Worm (Caenorhabditis elegans): ENCODE data around the gene K12H4.7.

Gene K12H4.7

ce11 chrIII:8050944-8051343 lies at the start of gene K12H4.7:
Gene K12H4.7 (minus strand): TSS chrIII:8051081.
- TF ChIP-seq elt-2 (tag; optimal IDR thresholded peaks at IDR 0.05) (peak; percentile 33), F13H6.1 (tag; optimal IDR thresholded peaks at IDR 0.05) (no peak)

ce11 chrIII:8099022-8099421 lies 48.1 kb upstream of the K12H4.7 start, which contains the start of gene K06H7.1:
Gene K06H7.1 (plus strand): TSS chrIII:8099322.
- TF ChIP-seq T23F11.4 (GFP tag; optimal IDR thresholded peaks at IDR 0.05) (no peak), ceh-45 (GFP tag; IDR thresholded peaks at IDR 0.05) (no peak), nfya-1 (tag; optimal IDR thresholded peaks at IDR 0.05) (no peak), C08G9.2 (tag; optimal IDR thresholded peaks at IDR 0.05) (no peak)

ce11 chrIII:8098116-8098515 lies 47.2 kb upstream of the K12H4.7 start, which contains the start of gene K06H7.8:
Gene K06H7.8 (minus strand): TSS chrIII:8098216.
- TF ChIP-seq syd-9 (tag; optimal IDR thresholded peaks at IDR 0.05) (no peak), che-1 (tag; optimal IDR thresholded peaks at IDR 0.05) (no peak), unc-86 (tag; optimal IDR thresholded peaks at IDR 0.05) (no peak), unc-55 (GFP tag; optimal IDR thresholded peaks at IDR 0.05) (no peak), madf-2 (tag; optimal IDR thresholded peaks at IDR 0.05) (no peak), fax-1 (tag; optimal IDR thresholded peaks at IDR 0.05) (no peak), gmeb-2 (tag; optimal IDR thresholded peaks at IDR 0.05) (no peak), ceh-30 (tag; optimal IDR thresholded peaks at IDR 0.05) (no peak), ceh-34 (tag; optimal IDR thresholded peaks at IDR 0.05) (no peak), ref-2 (tag; optimal IDR thresholded peaks at IDR 0.05) (no peak), ceh-31 (tag; optimal IDR thresholded peaks at IDR 0.05) (no peak), ahr-1 (tag; optimal IDR thresholded peaks at IDR 0.05) (no peak), hlh-30 (tag; optimal IDR thresholded peaks at IDR 0.05; ENCODE audit: insufficient read depth) (no peak), sox-2 (GFP tag; IDR thresholded peaks at IDR 0.05) (no peak), ceh-48 (tag; optimal IDR thresholded peaks at IDR 0.05) (no peak), pax-1 (tag; optimal IDR thresholded peaks at IDR 0.05) (no peak), fkh-10 (GFP tag; optimal IDR thresholded peaks at IDR 0.05) (no peak), lim-6 (tag; optimal IDR thresholded peaks at IDR 0.05) (no peak), pag-3 (tag; optimal IDR thresholded peaks at IDR 0.05; ENCODE audit: borderline replicate concordance) (no peak)

ce11 chrIII:8093079-8093623 lies 42.3 kb upstream of the K12H4.7 start, which contains the start of gene K06H7.2:
Gene K06H7.2 (plus strand): TSS chrIII:8093573.
- peak; percentile 43 for TF ChIP-seq unc-55 (GFP tag; optimal IDR thresholded peaks at IDR 0.05)
- peak; percentile 27 for TF ChIP-seq tbx-2 (tag; optimal IDR thresholded peaks at IDR 0.05)
- TF ChIP-seq elt-2 (tag; optimal IDR thresholded peaks at IDR 0.05): peak; percentile 22
- no peak for TF ChIP-seq ahr-1 (tag; optimal IDR thresholded peaks at IDR 0.05)
- TF ChIP-seq ama-1 (optimal IDR thresholded peaks at IDR 0.05): no peak
- peak; percentile 95 for TF ChIP-seq unc-42 (tag; optimal IDR thresholded peaks at IDR 0.05)
- no peak for TF ChIP-seq lim-6 (tag; optimal IDR thresholded peaks at IDR 0.05)
- TF ChIP-seq mec-3 (tag; optimal IDR thresholded peaks at IDR 0.05; ENCODE audit: borderline replicate concordance): no peak
- no peak for TF ChIP-seq hlh-15 (tag; optimal IDR thresholded peaks at IDR 0.05)
- no peak for TF ChIP-seq pax-1 (tag; optimal IDR thresholded peaks at IDR 0.05)
- TF ChIP-seq gmeb-2 (tag; optimal IDR thresholded peaks at IDR 0.05): no peak
- TF ChIP-seq ceh-31 (tag; optimal IDR thresholded peaks at IDR 0.05): peak; percentile 48
- TF ChIP-seq ceh-18 (tag; optimal IDR thresholded peaks at IDR 0.05): peak; percentile 57
- no peak for TF ChIP-seq C08G9.2 (tag; optimal IDR thresholded peaks at IDR 0.05)
- peak; percentile 53 for TF ChIP-seq nfya-1 (tag; optimal IDR thresholded peaks at IDR 0.05)
- TF ChIP-seq hlh-30 (tag; optimal IDR thresholded peaks at IDR 0.05; ENCODE audit: insufficient read depth): peak; percentile 93
- TF ChIP-seq pha-2 (tag; optimal IDR thresholded peaks at IDR 0.05): peak; percentile 22

- TF ChIP-seq nfya-1 (tag; optimal IDR thresholded peaks at IDR 0.05) (no peak), K02D7.2 (tag; optimal IDR thresholded peaks at IDR 0.05) (no peak), pag-3 (tag; optimal IDR thresholded peaks at IDR 0.05; ENCODE audit: borderline replicate concordance) (no peak)
Measured at ce11 chrIII:8091408-8091807, 40.5 kb upstream of the K12H4.7 start, which contains the start of gene idi-1. Gene idi-1 (plus strand): TSS chrIII:8091708.
